Fruit fly (Drosophila melanogaster): ENCODE data around the gene hzg.

Gene hzg

DNA sequence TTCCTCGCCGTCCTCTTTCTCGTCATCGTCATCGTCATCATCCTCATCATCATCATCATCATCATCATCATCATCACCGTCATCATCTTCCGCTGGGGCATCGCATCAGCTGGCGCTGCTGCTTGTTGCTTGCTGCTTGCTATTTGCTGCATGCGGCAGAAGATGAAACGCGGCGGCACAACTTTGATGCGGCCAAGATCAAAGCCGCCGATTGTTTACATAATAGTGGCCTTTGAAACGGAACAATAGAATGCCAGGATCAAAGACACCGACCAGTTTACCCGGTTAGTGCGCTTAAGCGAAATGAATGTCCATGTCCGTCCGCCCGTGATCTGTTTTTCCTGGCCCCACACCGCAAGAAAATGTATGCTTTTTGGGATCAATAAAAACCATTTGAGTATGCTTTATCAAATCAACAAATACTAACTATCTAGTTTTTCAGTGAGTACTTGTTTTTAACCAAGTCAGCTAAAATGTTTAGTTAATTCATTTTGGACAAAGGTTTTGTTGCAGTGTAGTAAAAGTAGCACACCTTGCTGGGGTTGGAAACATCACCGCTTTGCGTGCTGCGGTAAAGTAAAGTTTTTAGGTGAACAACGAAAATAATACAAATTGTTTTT, 16.6 kb upstream of the hzg start (continued):
- TF ChIP-seq repo (GFP tag; optimal IDR thresholded peaks at IDR 0.05) (no peak), HmgD (GFP tag; optimal IDR thresholded peaks at IDR 0.05) (no peak), CG3847 (GFP tag; IDR thresholded peaks at IDR 0.05) (no peak), Ravus (GFP tag; IDR thresholded peaks at IDR 0.05) (no peak), CG3163 (GFP tag; optimal IDR thresholded peaks at IDR 0.05) (peak; percentile 28), inv (GFP tag; IDR thresholded peaks at IDR 0.05; ENCODE audit: partially characterized antibody) (no peak), CG2116 (GFP tag; optimal IDR thresholded peaks at IDR 0.05) (peak; percentile 12), lab (GFP tag; optimal IDR thresholded peaks at IDR 0.05) (no peak), CG17568 (GFP tag; optimal IDR thresholded peaks at IDR 0.05) (no peak), CG9215 (GFP tag; IDR thresholded peaks at IDR 0.05) (no peak), CG34224 (GFP tag; IDR thresholded peaks at IDR 0.05; ENCODE audit: partially characterized antibody) (no peak), Usf (GFP tag; optimal IDR thresholded peaks at IDR 0.05) (no peak), ara (GFP tag; IDR thresholded peaks at IDR 0.05) (peak; percentile 78), pita (GFP tag; optimal IDR thresholded peaks at IDR 0.05) (no peak)

DNA sequence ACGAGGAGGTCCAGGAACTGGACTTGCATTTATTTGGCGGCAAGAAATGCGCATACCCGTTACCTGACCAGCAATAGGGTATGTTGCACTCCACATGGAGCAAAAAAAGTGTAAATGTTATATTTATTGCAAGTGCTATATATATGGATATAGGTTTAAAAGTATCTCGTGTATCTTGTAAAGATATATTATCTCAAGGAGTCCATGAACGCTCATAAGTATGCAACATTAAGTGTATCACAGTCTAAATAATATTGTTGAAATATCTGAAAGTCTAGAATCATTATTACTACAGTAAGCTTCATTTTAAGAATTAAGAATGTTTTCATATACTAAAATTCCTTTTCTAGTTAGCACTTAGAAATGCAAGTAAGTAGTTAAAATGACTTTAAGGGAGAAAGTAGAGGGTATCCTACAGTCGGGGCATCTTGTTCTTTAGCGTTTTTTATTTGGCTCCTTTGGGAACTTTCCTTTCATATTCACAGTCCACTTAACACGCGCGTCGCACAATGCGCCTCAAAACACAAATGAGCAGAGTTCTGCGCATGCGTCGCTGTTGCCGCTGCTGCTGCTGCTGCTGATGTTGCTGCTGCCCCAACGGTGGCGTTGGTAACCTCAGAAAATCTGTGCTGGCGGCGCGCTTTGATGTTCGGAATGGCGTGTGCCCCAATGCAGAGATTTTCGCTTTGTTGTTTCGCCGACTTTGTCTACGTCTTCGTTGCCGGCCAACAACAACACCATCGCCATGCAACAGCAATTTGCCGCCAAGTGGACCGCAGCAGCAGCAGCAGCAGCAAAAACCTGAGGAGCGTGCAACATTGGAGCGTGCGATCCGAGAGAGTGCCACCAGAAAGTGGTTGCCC, 14.8 kb upstream of the hzg start:
- no peak for TF ChIP-seq CG10462 (GFP tag; optimal IDR thresholded peaks at IDR 0.05)
- TF ChIP-seq CG9727 (GFP tag; optimal IDR thresholded peaks at IDR 0.05), result no peak
- no peak for TF ChIP-seq dysf (GFP tag; IDR thresholded peaks at IDR 0.05)
- no peak for TF ChIP-seq CG9817 (tag; optimal IDR thresholded peaks at IDR 0.05)
- no peak for TF ChIP-seq CG3407 (GFP tag; optimal IDR thresholded peaks at IDR 0.05)
- no peak for TF ChIP-seq Pdp1 (GFP tag; optimal IDR thresholded peaks at IDR 0.05)
- TF ChIP-seq CG18764 (GFP tag; optimal IDR thresholded peaks at IDR 0.05), result no peak
- no peak for TF ChIP-seq mam (GFP tag; optimal IDR thresholded peaks at IDR 0.05)
- no peak for TF ChIP-seq CHES-1-like (GFP tag; optimal IDR thresholded peaks at IDR 0.05)
- no peak for TF ChIP-seq tx (GFP tag; optimal IDR thresholded peaks at IDR 0.05)
- no peak for TF ChIP-seq MBD-R2 (GFP tag; IDR thresholded peaks at IDR 0.05)
- no peak for TF ChIP-seq da (GFP tag; optimal IDR thresholded peaks at IDR 0.05)
- TF ChIP-seq CG12744 (GFP tag; optimal IDR thresholded peaks at IDR 0.05), result no peak
- no peak for TF ChIP-seq CG4328 (GFP tag; optimal IDR thresholded peaks at IDR 0.05)
- TF ChIP-seq dmrt11E (tag; optimal IDR thresholded peaks at IDR 0.05), result peak; percentile 11
- no peak for TF ChIP-seq cas (GFP tag; IDR thresholded peaks at IDR 0.05)
- TF ChIP-seq CG3726 (GFP tag; IDR thresholded peaks at IDR 0.05), result no peak
- TF ChIP-seq wek (GFP tag; optimal IDR thresholded peaks at IDR 0.05), result no peak
- TF ChIP-seq gsb (GFP tag; IDR thresholded peaks at IDR 0.05), result no peak
- TF ChIP-seq crp (GFP tag; optimal IDR thresholded peaks at IDR 0.05), result no peak
- no peak for TF ChIP-seq cad (GFP tag; optimal IDR thresholded peaks at IDR 0.05)
- no peak for TF ChIP-seq gem (tag; optimal IDR thresholded peaks at IDR 0.05)
- TF ChIP-seq Dref (GFP tag; IDR thresholded peaks at IDR 0.05), result no peak
- no peak for TF ChIP-seq CG11560 (tag; IDR thresholded peaks at IDR 0.05)
- TF ChIP-seq ase (GFP tag; IDR thresholded peaks at IDR 0.05), result no peak
- TF ChIP-seq cato (GFP tag; optimal IDR thresholded peaks at IDR 0.05; ENCODE audit: borderline replicate concordance), result no peak
- 0 out of 3 replicates have a peak, but pooled peaks have one; percentile 23 for TF ChIP-seq CG6175 (GFP tag; IDR thresholded peaks at IDR 0.05)
- no peak for TF ChIP-seq Trl (optimal IDR thresholded peaks at IDR 0.05)
- no peak for TF ChIP-seq Trl (GFP tag; optimal IDR thresholded peaks at IDR 0.05)
- no peak for TF ChIP-seq CG3281 (GFP tag; optimal IDR thresholded peaks at IDR 0.05)
- TF ChIP-seq CG13296 (GFP tag; optimal IDR thresholded peaks at IDR 0.05), result no peak
- TF ChIP-seq lbe (GFP tag; optimal IDR thresholded peaks at IDR 0.05), result no peak
- no peak for TF ChIP-seq tin (GFP tag; optimal IDR thresholded peaks at IDR 0.05)
- no peak for TF ChIP-seq CG8290 (GFP tag; optimal IDR thresholded peaks at IDR 0.05)
- TF ChIP-seq CG8290 (tag; optimal IDR thresholded peaks at IDR 0.05), result no peak
- TF ChIP-seq CG30020 (tag; optimal IDR thresholded peaks at IDR 0.05), result no peak
